Fruit fly (Drosophila melanogaster): ENCODE measurements around the gene CG4318.

The CG4318 gene

DNA sequence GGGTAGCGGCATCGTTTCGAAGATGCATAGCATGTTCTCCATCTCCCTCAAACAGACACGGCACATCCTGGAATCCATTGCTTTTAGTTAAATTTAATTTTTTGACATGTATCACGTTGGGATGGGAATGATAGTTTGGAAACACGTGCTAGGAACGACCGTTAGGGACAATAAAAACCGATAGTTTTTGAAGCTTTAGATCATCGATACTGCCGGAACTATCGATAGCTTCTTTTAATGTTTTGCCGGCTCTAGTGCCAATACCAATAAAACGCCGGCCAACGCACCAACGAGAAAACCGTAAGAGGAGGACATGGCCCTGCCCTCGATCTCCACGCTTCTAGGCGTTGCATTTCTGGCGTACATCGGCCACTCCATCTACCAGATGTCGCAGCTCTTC lies at the start of gene CG4318, which contains the start of gene CG4332 (continued):
- TF ChIP-seq ro (GFP tag; IDR thresholded peaks at IDR 0.05): no peak
- no peak for TF ChIP-seq Dek (tag; optimal IDR thresholded peaks at IDR 0.05)
- TF ChIP-seq CG7372 (GFP tag; IDR thresholded peaks at IDR 0.05): no peak
- TF ChIP-seq CG11560 (tag; IDR thresholded peaks at IDR 0.05): no peak
- TF ChIP-seq CG12744 (GFP tag; optimal IDR thresholded peaks at IDR 0.05): no peak
- peak; percentile 78 for TF ChIP-seq Med (GFP tag)
- peak; percentile 89 for TF ChIP-seq Opbp (GFP tag; IDR thresholded peaks at IDR 0.05; ENCODE audit: partially characterized antibody)
- no peak for TF ChIP-seq Asciz (GFP tag; optimal IDR thresholded peaks at IDR 0.05)
- TF ChIP-seq lbe (GFP tag; optimal IDR thresholded peaks at IDR 0.05): no peak
- TF ChIP-seq Ets65A (GFP tag): no peak
- TF ChIP-seq CG13123 (GFP tag; optimal IDR thresholded peaks at IDR 0.05): no peak
- no peak for TF ChIP-seq disco-r (GFP tag; optimal IDR thresholded peaks at IDR 0.05)
- peak; percentile 41 for TF ChIP-seq CG2116 (GFP tag; optimal IDR thresholded peaks at IDR 0.05)
- TF ChIP-seq CG7987 (GFP tag; optimal IDR thresholded peaks at IDR 0.05): no peak
- TF ChIP-seq MTF-1 (GFP tag; optimal IDR thresholded peaks at IDR 0.05; ENCODE audit: borderline replicate concordance): no peak
- TF ChIP-seq CG11247 (GFP tag; IDR thresholded peaks at IDR 0.05): no peak
- peak; percentile 38; the same call in 1 of the 2 replicates for TF ChIP-seq Rfx (GFP tag; IDR thresholded peaks at IDR 0.05)
- TF ChIP-seq Elba2 (GFP tag; optimal IDR thresholded peaks at IDR 0.05): no peak
- TF ChIP-seq slp2 (GFP tag; optimal IDR thresholded peaks at IDR 0.05): no peak
- peak; percentile 68 for TF ChIP-seq CG7963 (GFP tag; IDR thresholded peaks at IDR 0.05; ENCODE audit: partially characterized antibody)
- TF ChIP-seq Dref (GFP tag; IDR thresholded peaks at IDR 0.05): peak; percentile 82
- TF ChIP-seq oc (tag; optimal IDR thresholded peaks at IDR 0.05): no peak
- TF ChIP-seq CG17328 (GFP tag; IDR thresholded peaks at IDR 0.05): no peak
- TF ChIP-seq gce (GFP tag; IDR thresholded peaks at IDR 0.05): no peak
- no peak for TF ChIP-seq CG15073 (GFP tag; optimal IDR thresholded peaks at IDR 0.05)
- TF ChIP-seq CG16813 (GFP tag; IDR thresholded peaks at IDR 0.05; ENCODE audit: partially characterized antibody): peak; percentile 85
- TF ChIP-seq HmgZ (tag; optimal IDR thresholded peaks at IDR 0.05): peak; percentile 21
- TF ChIP-seq CG8924 (tag; optimal IDR thresholded peaks at IDR 0.05): no peak
- TF ChIP-seq nerfin-1 (tag; optimal IDR thresholded peaks at IDR 0.05): no peak
- TF ChIP-seq rib (GFP tag; IDR thresholded peaks at IDR 0.05): no peak
- TF ChIP-seq trh (GFP tag; optimal IDR thresholded peaks at IDR 0.05): no peak
- peak; percentile 87 for TF ChIP-seq Doc3 (GFP tag; IDR thresholded peaks at IDR 0.05; ENCODE audit: partially characterized antibody)
- no peak for TF ChIP-seq sisA (GFP tag; IDR thresholded peaks at IDR 0.05)
- peak; percentile 49; the same call in 2 of the 3 replicates for TF ChIP-seq row (GFP tag; IDR thresholded peaks at IDR 0.05)
- no peak for TF ChIP-seq chif (GFP tag; optimal IDR thresholded peaks at IDR 0.05)
- 0 out of 3 replicates have a peak, but pooled peaks have one; percentile 7 for TF ChIP-seq Dbx (GFP tag; IDR thresholded peaks at IDR 0.05)
- no peak for TF ChIP-seq CG32772 (GFP tag; IDR thresholded peaks at IDR 0.05)
- TF ChIP-seq br (optimal IDR thresholded peaks at IDR 0.05): no peak
- TF ChIP-seq HLH4C (GFP tag; IDR thresholded peaks at IDR 0.05; ENCODE audit: partially characterized antibody): peak; percentile 81
- TF ChIP-seq Max (GFP tag; optimal IDR thresholded peaks at IDR 0.05): peak; percentile 44
- TF ChIP-seq CG5245 (GFP tag; optimal IDR thresholded peaks at IDR 0.05): no peak
- TF ChIP-seq CG6654 (GFP tag; optimal IDR thresholded peaks at IDR 0.05): no peak
- TF ChIP-seq Ets97D (GFP tag; optimal IDR thresholded peaks at IDR 0.05): peak; percentile 40
- TF ChIP-seq CG7271 (tag; optimal IDR thresholded peaks at IDR 0.05): no peak
- TF ChIP-seq CG3281 (GFP tag; optimal IDR thresholded peaks at IDR 0.05): no peak
- TF ChIP-seq cwo (GFP tag; optimal IDR thresholded peaks at IDR 0.05): peak; percentile 19
- TF ChIP-seq Dp (GFP tag; optimal IDR thresholded peaks at IDR 0.05): peak; percentile 22
- no peak for TF ChIP-seq sug (tag; optimal IDR thresholded peaks at IDR 0.05)
- peak; percentile 86 for TF ChIP-seq unc-4 (GFP tag; IDR thresholded peaks at IDR 0.05; ENCODE audit: partially characterized antibody)
- no peak for TF ChIP-seq kni (GFP tag; optimal IDR thresholded peaks at IDR 0.05)
- TF ChIP-seq eve (GFP tag; optimal IDR thresholded peaks at IDR 0.05): no peak
- no peak for TF ChIP-seq CG8388 (GFP tag; optimal IDR thresholded peaks at IDR 0.05)
